Fruit fly (Drosophila melanogaster): ENCODE data around the gene UK114.

UK114 gene

DNA sequence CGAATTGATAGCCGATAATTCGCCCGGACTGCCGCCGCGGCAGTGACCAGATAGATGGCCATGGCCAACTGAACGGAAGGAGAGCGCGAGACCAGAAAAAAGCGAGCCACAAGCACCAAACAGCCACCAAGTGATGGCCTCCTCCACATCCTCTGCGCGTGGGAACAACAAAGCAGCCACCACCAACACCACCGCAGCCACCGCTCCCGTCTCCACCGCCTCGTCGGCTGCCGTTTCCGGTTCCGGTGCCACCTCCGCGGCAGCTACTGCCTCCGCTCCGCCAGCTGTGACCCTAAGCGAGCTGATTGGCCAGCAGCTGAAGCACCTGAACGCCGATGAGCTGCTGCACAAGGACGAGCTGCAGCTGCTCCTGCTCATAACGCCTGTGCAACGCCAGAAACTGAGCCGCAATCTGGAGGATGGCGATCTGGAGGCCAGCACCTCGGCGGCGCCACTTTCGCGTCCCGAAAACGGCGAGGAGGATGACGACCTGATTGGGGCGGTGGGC, 25.8 kb downstream of the UK114 start:
- no peak for TF ChIP-seq insv (optimal IDR thresholded peaks at IDR 0.05)
- no peak for TF ChIP-seq psq (optimal IDR thresholded peaks at IDR 0.05)
- no peak for TF ChIP-seq Sin3A (optimal IDR thresholded peaks at IDR 0.05)
- no peak for TF ChIP-seq Myc (optimal IDR thresholded peaks at IDR 0.05)
- TF ChIP-seq h (optimal IDR thresholded peaks at IDR 0.05): no peak
- TF ChIP-seq ttk (optimal IDR thresholded peaks at IDR 0.05): no peak

DNA sequence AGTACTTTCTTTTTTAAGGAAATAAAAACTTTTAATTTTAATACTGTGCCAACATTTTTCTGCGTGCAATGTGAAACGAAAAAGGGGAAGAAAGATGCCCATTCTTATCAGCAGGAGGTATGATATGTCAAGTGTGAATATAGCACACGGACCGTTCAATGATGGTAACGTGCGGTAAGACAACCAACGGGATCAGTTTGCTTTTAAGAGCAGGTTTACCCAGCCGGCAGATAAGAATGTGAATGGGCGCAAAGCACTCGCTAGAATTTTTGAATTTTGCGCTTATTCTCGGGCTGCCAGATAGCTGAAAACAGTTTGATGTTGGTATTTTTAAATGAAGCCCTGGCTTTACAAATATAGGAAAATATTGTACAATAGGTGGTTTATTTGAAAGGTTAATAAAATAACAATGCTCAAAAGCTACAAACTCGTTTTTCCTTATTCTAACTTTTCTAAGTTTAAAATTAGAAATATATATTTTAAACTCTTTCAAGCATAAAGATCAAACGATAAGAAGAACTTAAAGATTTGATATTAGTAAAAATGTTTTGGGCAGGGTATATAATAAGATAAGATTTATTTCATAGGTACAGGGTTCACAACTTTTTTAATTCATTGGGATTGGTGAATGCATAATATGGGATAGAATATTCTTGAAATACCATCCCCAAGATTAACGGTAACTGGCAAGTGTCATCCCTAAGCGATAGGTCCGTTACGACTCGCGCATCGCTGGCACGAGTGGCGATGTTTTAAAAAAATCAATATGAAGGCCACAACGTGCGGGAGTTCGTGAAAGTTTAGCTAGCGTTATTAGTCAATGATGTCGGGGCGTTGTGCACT, 26.5 kb downstream of the UK114 start, which contains the start of gene dao:
TSS of gene dao (plus strand) at position 717 of the 843 bp plus-strand sequence.
- TF ChIP-seq ttk (optimal IDR thresholded peaks at IDR 0.05) (no peak), insv (optimal IDR thresholded peaks at IDR 0.05) (no peak), h (optimal IDR thresholded peaks at IDR 0.05) (no peak), Sin3A (optimal IDR thresholded peaks at IDR 0.05) (no peak), Myc (optimal IDR thresholded peaks at IDR 0.05) (no peak), psq (optimal IDR thresholded peaks at IDR 0.05) (no peak)

DNA sequence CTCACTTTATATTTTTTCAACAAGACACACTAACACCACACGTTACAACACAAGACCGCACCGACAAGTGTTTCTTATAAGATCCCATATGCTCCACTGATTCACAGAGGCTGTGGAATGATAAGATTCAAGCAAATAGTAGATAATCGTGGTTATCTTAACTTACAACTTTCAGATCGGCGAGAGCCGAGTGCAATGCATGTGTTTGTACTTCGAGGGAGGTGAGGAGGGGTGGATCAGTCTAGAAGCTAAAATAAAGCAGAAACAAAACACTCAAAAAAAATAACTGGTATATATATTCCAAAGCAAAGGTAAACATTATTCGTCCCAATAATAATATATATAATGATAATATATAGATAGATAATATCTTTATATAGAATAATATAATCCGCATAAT, 27.3 kb downstream of the UK114 start, which contains the start of gene ZnT35C:
TSS of gene ZnT35C (minus strand) at position 101 of the 400 bp plus-strand sequence.
- TF ChIP-seq h (optimal IDR thresholded peaks at IDR 0.05): no peak
- TF ChIP-seq psq (optimal IDR thresholded peaks at IDR 0.05): no peak
- no peak for TF ChIP-seq insv (optimal IDR thresholded peaks at IDR 0.05)
- TF ChIP-seq ttk (optimal IDR thresholded peaks at IDR 0.05): no peak

DNA sequence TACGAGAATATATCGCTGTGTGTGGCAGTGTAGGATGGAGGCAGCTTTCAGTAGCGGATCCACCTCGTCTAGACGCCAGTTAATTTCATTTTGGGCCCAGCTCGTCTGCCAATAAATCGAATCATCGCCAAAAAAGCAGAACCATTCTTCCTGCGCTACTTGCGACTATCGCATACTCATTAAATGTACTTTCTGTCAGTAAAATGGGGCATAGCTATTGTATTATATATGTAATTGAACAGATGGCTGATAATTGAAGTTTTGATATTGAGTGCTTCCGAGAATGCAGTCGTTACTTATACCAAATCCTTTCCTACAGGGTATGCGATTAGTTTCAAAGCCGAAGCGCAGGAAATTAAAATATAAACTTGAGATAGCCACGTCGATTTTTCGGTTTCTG, 30.2 kb downstream of the UK114 start:
- TF ChIP-seq psq (optimal IDR thresholded peaks at IDR 0.05) (no peak), insv (optimal IDR thresholded peaks at IDR 0.05) (no peak), Sin3A (optimal IDR thresholded peaks at IDR 0.05) (no peak), ttk (optimal IDR thresholded peaks at IDR 0.05) (no peak), Myc (optimal IDR thresholded peaks at IDR 0.05) (no peak), h (optimal IDR thresholded peaks at IDR 0.05) (no peak)

DNA sequence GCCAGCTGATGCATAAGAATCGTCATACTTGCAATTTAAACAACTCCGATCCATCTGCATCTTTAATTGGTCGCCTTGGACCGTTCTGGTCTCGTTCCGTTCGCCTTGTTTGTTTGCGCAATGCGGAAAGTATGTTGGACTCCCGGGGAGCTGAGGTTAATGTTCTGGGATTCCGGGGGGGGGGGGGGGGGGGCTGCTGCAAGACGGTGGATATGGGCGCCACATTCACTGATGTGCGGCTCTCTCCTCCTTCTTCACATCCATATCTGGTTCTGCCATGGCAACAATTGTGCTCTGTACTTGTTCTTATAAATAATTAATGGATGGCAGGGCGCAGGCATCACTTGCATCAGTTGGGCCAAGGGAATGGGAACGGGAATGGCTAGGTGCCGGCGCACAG, 31.5 kb downstream of the UK114 start:
- TF ChIP-seq psq (optimal IDR thresholded peaks at IDR 0.05) (no peak), h (optimal IDR thresholded peaks at IDR 0.05) (no peak), ttk (optimal IDR thresholded peaks at IDR 0.05) (no peak), insv (optimal IDR thresholded peaks at IDR 0.05) (no peak), Sin3A (optimal IDR thresholded peaks at IDR 0.05) (no peak), Myc (optimal IDR thresholded peaks at IDR 0.05) (no peak)
